Worm (Caenorhabditis elegans) whole organism, L1 larva: ENCODE data around the gene F08F8.6.

Experiments used
- C04F5.9 ChIP-seq: sonication (generic microtip); optimal IDR thresholded peaks from 2 replicates; lab custom pipeline; 2016; ENCODE audit warnings: missing genetic modification characterization, missing compliant biosample characterization
- aha-1 ChIP-seq: fragments of 150-350 bp; optimal IDR thresholded peaks from 2 replicates; lab custom pipeline; 2014; ENCODE audit warnings: missing biosample characterization, missing genetic modification characterization
- ceh-63 ChIP-seq: fragments of 200-800 bp; sonication (Bioruptor generic); optimal IDR thresholded peaks from 2 replicates; lab custom pipeline; 2018; ENCODE audit warnings: mild to moderate bottlenecking, missing genetic modification characterization, missing compliant biosample characterization
- ceh-88 ChIP-seq: fragments of 200-800 bp; sonication (Bioruptor generic); IDR thresholded peaks from 2 replicates; pipeline ENCODE4 v1.3.6; 2022; ENCODE audit warnings: missing genetic modification characterization, missing compliant biosample characterization
- dpl-1 ChIP-seq, 3 experiments: fragments of 150-350 bp in 2 of 3; sonication (generic microtip) in 1 of 3; optimal IDR thresholded peaks; 2 replicates each; lab custom pipeline; 2014 to 2017; ENCODE audit warnings: missing biosample characterization in 3 of 3, missing genetic modification characterization in 3 of 3, missing genetic modification reagents in 3 of 3
- dsc-1 ChIP-seq: sonication (generic microtip); optimal IDR thresholded peaks from 2 replicates; lab custom pipeline; 2016; ENCODE audit warnings: mild to moderate bottlenecking, missing genetic modification characterization, missing compliant biosample characterization
- efl-1 ChIP-seq, 4 experiments: fragments of 150-350 bp; optimal IDR thresholded peaks in 3 of 4; peaks in 1 of 4; 1 replicate in 1 of 4; 2 replicates in 3 of 4; lab custom pipeline; 2014; ENCODE audit warnings: missing biosample characterization in 2 of 4, missing genetic modification characterization in 2 of 4, missing genetic modification reagents in 2 of 4
- efl-3 ChIP-seq: fragments of 200-800 bp; sonication (Bioruptor generic); optimal IDR thresholded peaks from 2 replicates; lab custom pipeline; 2018; ENCODE audit warnings: mild to moderate bottlenecking, missing genetic modification characterization, missing compliant biosample characterization
- egl-13 ChIP-seq: sonication (generic microtip); optimal IDR thresholded peaks from 2 replicates; lab custom pipeline; 2016; ENCODE audit warnings: missing genotype, missing genetic modification reagents, missing genetic modification characterization, missing compliant biosample characterization
- elt-2 ChIP-seq: sonication (generic microtip); optimal IDR thresholded peaks from 2 replicates; lab custom pipeline; 2016; ENCODE audit warnings: missing genetic modification characterization, mild to moderate bottlenecking, inconsistent platforms, missing compliant biosample characterization, missing genetic modification reagents
- ets-5 ChIP-seq: fragments of 200-800 bp; sonication (Bioruptor generic); IDR thresholded peaks from 2 replicates; pipeline ENCODE4 v1.3.6; 2022; ENCODE audit warnings: missing genetic modification characterization, missing compliant biosample characterization
- grh-1 ChIP-seq: fragments of 200-800 bp; sonication (Bioruptor generic); IDR thresholded peaks from 2 replicates; pipeline ENCODE4 v1.3.6; 2022; ENCODE audit warnings: missing genetic modification reagents, missing genetic modification characterization, missing compliant biosample characterization
- hlh-17 ChIP-seq: fragments of 200-800 bp; sonication (Bioruptor generic); optimal IDR thresholded peaks from 2 replicates; lab custom pipeline; 2018; ENCODE audit warnings: missing genetic modification characterization, mild to moderate bottlenecking, missing compliant biosample characterization, moderate library complexity, borderline replicate concordance
- isw-1 ChIP-seq: fragments of 200-800 bp; sonication (Bioruptor generic); IDR thresholded peaks from 2 replicates; pipeline ENCODE4 v1.3.6; 2022; ENCODE audit warnings: missing genetic modification characterization, missing compliant biosample characterization
- lin-14 ChIP-seq: fragments of 200-800 bp; sonication (Bioruptor generic); optimal IDR thresholded peaks from 2 replicates; lab custom pipeline; 2018; ENCODE audit warnings: mild to moderate bottlenecking, missing genetic modification characterization, moderate library complexity, missing compliant biosample characterization
- lin-35 ChIP-seq, 2 experiments: fragments of 150-350 bp; optimal IDR thresholded peaks; 2 replicates each; lab custom pipeline; 2014; ENCODE audit warnings: missing biosample characterization in 2 of 2, missing genetic modification characterization in 2 of 2, missing genetic modification reagents in 2 of 2
- lsy-2 ChIP-seq, 2 experiments: fragments of 150-350 bp; optimal IDR thresholded peaks; 2 replicates each; lab custom pipeline; 2014; ENCODE audit warnings: missing biosample characterization in 2 of 2, missing genetic modification characterization in 2 of 2
- mab-9 ChIP-seq: fragments of 200-800 bp; sonication (Bioruptor generic); IDR thresholded peaks from 2 replicates; pipeline ENCODE4 v1.3.6; 2022; ENCODE audit warnings: missing genetic modification reagents, missing genetic modification characterization, missing compliant biosample characterization
- mef-2 ChIP-seq: fragments of 150-350 bp; optimal IDR thresholded peaks from 2 replicates; lab custom pipeline; 2014; ENCODE audit warnings: missing biosample characterization, missing genetic modification characterization
- nhr-11 ChIP-seq: fragments of 150-350 bp; optimal IDR thresholded peaks from 2 replicates; lab custom pipeline; 2014; ENCODE audit warnings: missing biosample characterization, missing genetic modification characterization
- nhr-12 ChIP-seq: sonication (generic microtip); optimal IDR thresholded peaks from 2 replicates; lab custom pipeline; 2017; ENCODE audit warnings: missing biosample characterization, missing genetic modification characterization
- nhr-71 ChIP-seq: sonication (generic microtip); optimal IDR thresholded peaks from 2 replicates; lab custom pipeline; 2016; ENCODE audit warnings: mild to moderate bottlenecking, missing genetic modification characterization, moderate library complexity, missing compliant biosample characterization
- nhr-76 ChIP-seq: sonication (generic microtip); optimal IDR thresholded peaks from 2 replicates; lab custom pipeline; 2017; ENCODE audit warnings: missing biosample characterization, missing genetic modification characterization
- nhr-77 ChIP-seq: fragments of 150-350 bp; optimal IDR thresholded peaks from 2 replicates; lab custom pipeline; 2014; ENCODE audit warnings: missing biosample characterization, missing genetic modification characterization
- nhr-84 ChIP-seq: sonication (generic microtip); optimal IDR thresholded peaks from 2 replicates; lab custom pipeline; 2017; ENCODE audit warnings: missing biosample characterization, missing genetic modification characterization
- nhr-90 ChIP-seq: sonication (generic microtip); optimal IDR thresholded peaks from 2 replicates; lab custom pipeline; 2016; ENCODE audit warnings: mild to moderate bottlenecking, missing genetic modification characterization, missing compliant biosample characterization; ENCODE audit not compliant: poor library complexity
- pag-3 ChIP-seq: sonication (generic microtip); optimal IDR thresholded peaks from 2 replicates; lab custom pipeline; 2017; ENCODE audit warnings: missing genetic modification characterization, mild to moderate bottlenecking, missing compliant biosample characterization, antibody characterized with exemption, borderline replicate concordance; ENCODE audit not compliant: insufficient read depth
- pqm-1 ChIP-seq: sonication (generic microtip); optimal IDR thresholded peaks from 3 replicates; lab custom pipeline; 2017; ENCODE audit warnings: missing biosample characterization, missing genetic modification characterization
- snu-23 ChIP-seq: sonication (generic microtip); optimal IDR thresholded peaks from 2 replicates; lab custom pipeline; 2016; ENCODE audit warnings: missing genetic modification characterization, missing compliant biosample characterization
- sup-37 ChIP-seq: fragments of 200-800 bp; sonication (Bioruptor generic); optimal IDR thresholded peaks from 2 replicates; lab custom pipeline; 2018; ENCODE audit warnings: mild to moderate bottlenecking, missing genetic modification characterization, missing compliant biosample characterization
- swsn-7 ChIP-seq: sonication (generic microtip); optimal IDR thresholded peaks from 2 replicates; lab custom pipeline; 2016; ENCODE audit warnings: missing genetic modification characterization, missing compliant biosample characterization
- tbx-2 ChIP-seq: sonication (generic microtip); optimal IDR thresholded peaks from 2 replicates; lab custom pipeline; 2016; ENCODE audit warnings: missing genetic modification characterization, missing compliant biosample characterization
- unc-30 ChIP-seq: sonication (generic microtip); optimal IDR thresholded peaks from 2 replicates; lab custom pipeline; 2017; ENCODE audit warnings: missing biosample characterization, missing genetic modification characterization
- unc-86 ChIP-seq: sonication (generic microtip); optimal IDR thresholded peaks from 2 replicates; lab custom pipeline; 2016; ENCODE audit warnings: missing genetic modification characterization, missing compliant biosample characterization
- vab-15 ChIP-seq: sonication (generic microtip); optimal IDR thresholded peaks from 2 replicates; lab custom pipeline; 2017; ENCODE audit warnings: missing genotype, mild to moderate bottlenecking, missing genetic modification characterization, missing compliant biosample characterization

The F08F8.6 gene

DNA sequence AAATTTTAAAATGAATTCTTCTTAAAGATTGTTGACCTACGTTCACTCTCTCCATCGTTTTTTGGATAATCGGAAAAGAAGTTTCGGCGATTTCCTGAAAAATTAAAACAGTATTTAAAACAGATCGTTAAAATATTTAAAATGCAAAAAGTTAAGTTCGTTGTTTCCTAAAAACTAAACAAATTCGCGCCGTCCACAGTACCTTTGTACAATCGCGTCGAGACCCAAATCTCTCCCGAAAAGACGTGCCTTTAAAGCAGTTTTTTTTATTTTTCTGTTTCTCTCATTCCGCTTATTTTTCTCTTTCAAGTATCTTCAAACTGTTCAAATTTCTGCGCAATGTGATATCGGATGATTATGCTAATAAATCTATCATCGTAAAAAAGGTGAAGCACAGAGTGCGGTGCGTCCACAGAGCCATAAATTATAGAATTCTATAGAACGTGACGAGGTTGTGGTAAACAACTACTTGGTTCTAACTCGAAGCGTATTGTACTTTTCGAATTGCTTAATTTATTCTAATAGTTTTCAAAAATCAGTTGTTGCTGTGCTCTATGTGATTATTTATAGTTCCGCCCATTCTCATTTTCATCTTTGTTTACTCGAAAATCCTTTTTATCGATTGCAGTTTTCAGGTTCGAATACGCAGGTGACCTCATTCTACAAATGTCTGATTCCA, 32.7 kb upstream of the F08F8.6 start, which contains the start of the genes F56C9.6 and F56C9.3:
TSS of gene F56C9.6 (minus strand) at position 112 of the 679 bp plus-strand sequence.
TSS of gene F56C9.3 (plus strand) at position 629 of the 679 bp plus-strand sequence.
- TF ChIP-seq hlh-17 (GFP tag; lab: Kevin White, UChicago) (no peak), unc-86 (tag; lab: Kevin White, UChicago) (no peak), nhr-12 (no peak), lin-14 (no peak)

DNA sequence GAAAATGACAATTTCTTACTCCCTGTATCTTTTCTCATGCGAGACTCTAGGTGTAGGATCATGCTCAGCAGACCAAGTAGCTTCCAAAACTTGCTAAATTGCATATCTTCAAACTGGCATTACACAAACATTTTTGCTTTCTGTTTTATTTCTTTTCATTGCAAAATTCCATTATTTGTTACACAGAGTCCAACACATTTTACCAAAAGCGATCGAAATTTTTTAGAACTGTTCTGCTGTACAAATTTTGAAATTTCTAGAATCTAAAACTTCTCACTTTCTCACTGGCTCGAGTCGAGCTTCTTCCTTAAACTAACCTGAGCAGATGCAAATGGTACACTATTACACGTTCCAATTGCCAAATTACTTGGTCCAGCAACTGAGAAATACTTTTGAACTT, 29.0 kb upstream of the F08F8.6 start:
- TF ChIP-seq lsy-2 (tag; optimal IDR thresholded peaks at IDR 0.05; lab: Kevin White, UChicago) (no peak), ceh-63 (GFP tag; lab: Kevin White, UChicago) (no peak), nhr-11 (tag; lab: Kevin White, UChicago) (no peak), unc-30 (tag; lab: Kevin White, UChicago) (no peak), ceh-88 (GFP tag; lab: Robert Waterston, UW) (no peak), snu-23 (GFP tag; lab: Kevin White, UChicago) (no peak), pqm-1 (tag; lab: Kevin White, UChicago) (no peak), C04F5.9 (no peak), pag-3 (tag; lab: Kevin White, UChicago) (no peak), grh-1 (no peak), egl-13 (tag; lab: Kevin White, UChicago) (no peak), nhr-77 (tag; lab: Kevin White, UChicago) (no peak), hlh-17 (GFP tag; lab: Kevin White, UChicago) (no peak), dpl-1 (GFP tag; optimal IDR thresholded peaks at IDR 0.05; lab: Kevin White, UChicago) (no peak), efl-3 (no peak), mef-2 (tag; lab: Kevin White, UChicago) (no peak)

DNA sequence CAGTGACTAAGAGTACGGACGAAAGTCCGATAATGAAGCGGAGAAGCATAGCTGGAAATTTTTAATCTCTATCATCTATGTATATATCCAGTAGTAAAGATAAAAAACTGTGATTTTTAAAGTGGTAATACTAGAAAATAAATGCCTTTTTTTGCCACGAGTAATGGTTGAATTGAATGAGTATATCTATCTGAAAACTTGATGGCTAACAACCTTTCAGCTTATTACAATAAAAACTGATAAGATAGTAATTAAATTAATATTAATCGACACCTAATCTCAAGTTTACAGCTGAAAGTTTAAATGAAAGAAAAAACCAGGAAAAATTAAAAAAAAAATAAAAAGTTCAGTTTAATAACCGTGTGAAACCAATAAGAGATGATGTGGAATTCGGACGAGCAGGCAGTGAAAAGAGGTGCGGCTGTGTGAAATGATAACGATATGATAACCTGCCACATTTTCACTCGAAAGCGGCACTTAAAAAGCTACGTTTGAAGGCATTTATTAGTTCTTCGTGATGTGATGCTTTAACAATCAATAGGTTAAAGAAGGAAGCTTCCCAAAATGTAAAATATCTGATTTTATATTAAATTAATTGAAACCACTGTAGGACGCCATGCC, 28.5 kb upstream of the F08F8.6 start, which contains the start of gene nspg-6:
TSS of gene nspg-6 (minus strand) at position 51 of the 621 bp plus-strand sequence.
- no peak for TF ChIP-seq mab-9 (GFP tag; lab: Robert Waterston, UW)
- no peak for TF ChIP-seq vab-15 (tag; lab: Kevin White, UChicago)
- peak; percentile 14 for TF ChIP-seq elt-2 (tag; lab: Kevin White, UChicago)
- TF ChIP-seq dsc-1 (tag; lab: Kevin White, UChicago): no peak
- TF ChIP-seq hlh-17 (GFP tag; lab: Kevin White, UChicago): no peak
- no peak for TF ChIP-seq nhr-84 (tag; lab: Kevin White, UChicago)
- TF ChIP-seq, all 84 proteins: peak for 1

DNA sequence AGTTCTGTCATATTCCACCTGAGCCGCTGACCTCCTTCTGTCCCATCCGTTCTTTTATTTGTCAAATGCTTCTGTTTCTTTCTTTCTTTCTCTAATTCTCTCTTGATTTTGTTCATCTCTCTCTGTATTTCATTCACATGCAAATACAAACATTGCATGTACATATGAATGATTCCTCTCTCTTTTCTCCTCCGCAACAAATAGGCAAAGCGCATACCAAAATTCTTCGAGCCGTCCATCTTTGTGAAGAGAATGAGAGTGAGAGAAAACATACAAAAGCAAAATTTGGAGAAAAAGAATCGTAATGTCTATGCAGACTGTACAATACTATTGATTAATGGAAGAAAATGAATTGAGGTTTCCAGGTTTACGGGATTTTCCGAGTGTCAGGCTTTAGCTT, 26.1 kb upstream of the F08F8.6 start:
- no peak for TF ChIP-seq efl-1 (optimal IDR thresholded peaks at IDR 0.05; lab: Kevin White, UChicago)
- peak in 1 of 2 experiments; percentile 47 for TF ChIP-seq efl-1 (GFP tag; optimal IDR thresholded peaks at IDR 0.05 in 1 of 2; lab: Kevin White, UChicago)
- TF ChIP-seq aha-1: no peak

DNA sequence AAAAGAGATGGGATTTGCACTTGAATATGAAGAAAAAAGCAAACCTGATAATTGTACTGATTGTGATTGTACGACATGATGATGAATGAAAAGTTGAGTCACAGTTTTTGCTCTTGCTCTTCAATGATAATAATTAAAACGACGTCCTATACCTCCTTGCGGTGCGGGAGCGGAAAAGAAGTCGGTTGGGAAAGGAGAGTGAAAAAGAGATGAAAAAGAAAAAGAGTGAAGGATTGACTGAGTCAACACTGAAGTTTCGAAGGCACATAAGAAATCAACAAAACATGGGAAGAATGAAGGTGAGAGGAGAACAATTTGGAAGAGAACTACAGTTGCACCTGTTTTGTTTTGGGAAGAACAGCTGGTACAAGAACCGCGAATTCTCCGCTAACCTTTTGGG, 24.1 kb upstream of the F08F8.6 start, which contains the start of gene F56C9.8:
TSS of gene F56C9.8 (minus strand) at position 120 of the 400 bp plus-strand sequence.
- TF ChIP-seq efl-1 (optimal IDR thresholded peaks at IDR 0.05; lab: Kevin White, UChicago) (no peak), efl-1 (GFP tag; optimal IDR thresholded peaks at IDR 0.05 in 1 of 2; lab: Kevin White, UChicago) (peak in 1 of 2 experiments; percentile 90), nhr-76 (tag; lab: Kevin White, UChicago) (no peak)

DNA sequence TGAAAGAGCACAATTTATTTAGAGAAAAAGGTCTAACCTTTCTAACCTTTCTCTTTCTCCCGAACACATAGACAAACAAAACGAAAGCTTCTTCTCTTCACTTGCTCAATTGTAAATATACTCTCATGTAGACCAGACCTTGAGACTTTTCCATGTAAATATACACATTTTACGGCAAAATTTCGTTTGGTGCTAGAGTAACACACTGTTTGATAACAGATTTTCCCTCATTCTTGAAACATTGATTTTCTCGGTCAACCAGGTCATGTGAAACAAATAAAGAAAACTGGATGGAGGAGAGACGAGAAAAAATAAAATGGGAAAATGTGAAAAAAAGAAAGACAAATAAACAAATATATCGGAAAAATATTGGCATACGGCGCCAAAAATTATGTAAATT, 21.5 kb upstream of the F08F8.6 start:
- TF ChIP-seq hlh-17 (GFP tag; lab: Kevin White, UChicago): no peak
- TF ChIP-seq tbx-2 (tag; lab: Kevin White, UChicago): peak; percentile 24
- peak in 1 of 2 experiments; percentile 12 for TF ChIP-seq lin-35 (GFP tag; optimal IDR thresholded peaks at IDR 0.05; lab: Kevin White, UChicago)
- no peak for TF ChIP-seq isw-1 (GFP tag; lab: Robert Waterston, UW)
- no peak for TF ChIP-seq ets-5
- TF ChIP-seq lin-14: peak; percentile 52
- no peak for TF ChIP-seq swsn-7 (tag; lab: Kevin White, UChicago)
- peak; percentile 40 for TF ChIP-seq elt-2 (tag; lab: Kevin White, UChicago)
- TF ChIP-seq nhr-71: peak; percentile 5
- no peak for TF ChIP-seq nhr-90
- no peak for TF ChIP-seq sup-37
- peak in 1 of 2 experiments; percentile 12 for TF ChIP-seq lsy-2 (tag; optimal IDR thresholded peaks at IDR 0.05; lab: Kevin White, UChicago)
